Fruit fly (Drosophila melanogaster) whole organism, prepupa: ENCODE measurements around the gene CG42323.

Source experiments
- Blimp-1 ChIP-seq: fragments of 200-800 bp; sonication (Bioruptor generic); optimal IDR thresholded peaks from 3 replicates; lab custom pipeline; 2017; ENCODE audit warnings: missing biosample characterization, missing genetic modification characterization, mild to moderate bottlenecking, moderate library complexity, missing genetic modification reagents
- CG11762 ChIP-seq: fragments of 200-800 bp; sonication (Bioruptor generic); optimal IDR thresholded peaks from 3 replicates; lab custom pipeline; 2016; ENCODE audit warnings: missing biosample characterization, missing genetic modification characterization; ENCODE audit not compliant: insufficient read depth
- CG15336 ChIP-seq: fragments of 200-800 bp; sonication (Bioruptor generic); IDR thresholded peaks from 2 replicates; pipeline ENCODE4 v1.3.6; 2022; ENCODE audit warnings: missing biosample characterization, missing genetic modification characterization
- CG1621 ChIP-seq: fragments of 200-800 bp; sonication (Bioruptor generic); optimal IDR thresholded peaks from 3 replicates; lab custom pipeline; 2018; ENCODE audit warnings: missing biosample characterization, mild to moderate bottlenecking, missing genetic modification characterization
- CG16779 ChIP-seq: fragments of 200-800 bp; sonication (Bioruptor generic); optimal IDR thresholded peaks from 3 replicates; lab custom pipeline; 2017; ENCODE audit warnings: missing biosample characterization, mild to moderate bottlenecking, missing genetic modification characterization
- CG3032 ChIP-seq: fragments of 200-800 bp; optimal IDR thresholded peaks from 2 replicates; lab custom pipeline; 2019; ENCODE audit warnings: missing biosample characterization, mild to moderate bottlenecking, missing genetic modification characterization, moderate library complexity
- CG32006 ChIP-seq: fragments of 200-800 bp; sonication (Bioruptor generic); optimal IDR thresholded peaks from 3 replicates; lab custom pipeline; 2017; ENCODE audit warnings: missing biosample characterization, mild to moderate bottlenecking, missing genetic modification characterization
- CG34406 ChIP-seq: fragments of 200-800 bp; sonication (Bioruptor generic); optimal IDR thresholded peaks from 3 replicates; lab custom pipeline; 2016; ENCODE audit warnings: missing biosample characterization, missing genetic modification characterization
- CG3919 ChIP-seq: fragments of 200-800 bp; sonication (Bioruptor generic); optimal IDR thresholded peaks from 3 replicates; lab custom pipeline; 2016; ENCODE audit warnings: missing biosample characterization, missing genetic modification characterization
- CG4318 ChIP-seq: fragments of 200-800 bp; sonication (Bioruptor generic); optimal IDR thresholded peaks from 3 replicates; lab custom pipeline; 2017; ENCODE audit warnings: missing biosample characterization, mild to moderate bottlenecking, missing genetic modification characterization
- CG6163 ChIP-seq: fragments of 200-800 bp; sonication (Bioruptor generic); IDR thresholded peaks from 3 replicates; pipeline ENCODE4 v1.3.6; 2022; ENCODE audit warnings: missing biosample characterization, missing genetic modification characterization
- CG6276 ChIP-seq: fragments of 200-800 bp; sonication (Bioruptor generic); optimal IDR thresholded peaks from 2 replicates; lab custom pipeline; 2017; ENCODE audit warnings: missing biosample characterization, mild to moderate bottlenecking, missing genetic modification characterization
- CG6792 ChIP-seq: fragments of 200-800 bp; sonication (Bioruptor generic); optimal IDR thresholded peaks from 3 replicates; lab custom pipeline; 2016; ENCODE audit warnings: missing biosample characterization, missing genetic modification characterization
- CG6808 ChIP-seq: fragments of 200-800 bp; sonication (Bioruptor generic); optimal IDR thresholded peaks from 3 replicates; lab custom pipeline; 2017; ENCODE audit warnings: missing biosample characterization, missing genetic modification characterization, mild to moderate bottlenecking, moderate library complexity, missing genetic modification reagents
- CG6854 ChIP-seq: fragments of 200-800 bp; sonication (Bioruptor generic); optimal IDR thresholded peaks from 2 replicates; lab custom pipeline; 2017; ENCODE audit warnings: missing biosample characterization, mild to moderate bottlenecking, missing genetic modification characterization
- CG7368 ChIP-seq: fragments of 200-800 bp; sonication (Bioruptor generic); optimal IDR thresholded peaks from 3 replicates; lab custom pipeline; 2016; ENCODE audit warnings: missing biosample characterization, missing genetic modification characterization
- CG8119 ChIP-seq: fragments of 200-800 bp; sonication (Bioruptor generic); IDR thresholded peaks from 3 replicates; pipeline ENCODE4 v1.3.6; 2022; ENCODE audit warnings: missing biosample characterization, missing genetic modification characterization
- CG8319 ChIP-seq: fragments of 200-800 bp; sonication (Bioruptor generic); optimal IDR thresholded peaks from 3 replicates; lab custom pipeline; 2016; ENCODE audit warnings: missing biosample characterization, missing genetic modification characterization
- Ets96B ChIP-seq: fragments of 200-800 bp; optimal IDR thresholded peaks from 2 replicates; lab custom pipeline; 2019; ENCODE audit warnings: missing biosample characterization, mild to moderate bottlenecking, missing genetic modification characterization, moderate library complexity
- Gug ChIP-seq: fragments of 200-800 bp; sonication (Bioruptor generic); IDR thresholded peaks from 2 replicates; pipeline ENCODE4 v1.3.6; 2022; ENCODE audit warnings: missing biosample characterization, missing genetic modification characterization
- Lpt ChIP-seq: fragments of 200-800 bp; sonication (Bioruptor generic); optimal IDR thresholded peaks from 3 replicates; lab custom pipeline; 2016; ENCODE audit warnings: missing biosample characterization, missing genetic modification characterization
- Smox ChIP-seq: fragments of 200-800 bp; sonication (Bioruptor generic); optimal IDR thresholded peaks from 3 replicates; lab custom pipeline; 2016; ENCODE audit warnings: missing biosample characterization, missing genetic modification characterization
- Sox15 ChIP-seq: fragments of 200-800 bp; sonication (Bioruptor generic); optimal IDR thresholded peaks from 3 replicates; lab custom pipeline; 2016; ENCODE audit warnings: missing biosample characterization, missing genetic modification characterization
- acj6 ChIP-seq: fragments of 200-800 bp; sonication (Bioruptor generic); optimal IDR thresholded peaks from 3 replicates; lab custom pipeline; 2016; ENCODE audit warnings: missing biosample characterization, missing genetic modification characterization
- dac ChIP-seq: fragments of 200-800 bp; sonication (Bioruptor generic); optimal IDR thresholded peaks from 2 replicates; lab custom pipeline; 2017; ENCODE audit warnings: missing biosample characterization, mild to moderate bottlenecking, missing genetic modification characterization
- eg ChIP-seq: fragments of 200-800 bp; sonication (Bioruptor generic); IDR thresholded peaks from 3 replicates; pipeline ENCODE4 v1.3.6; 2022; ENCODE audit warnings: missing biosample characterization, missing genetic modification characterization
- esn ChIP-seq: fragments of 200-800 bp; sonication (Bioruptor generic); optimal IDR thresholded peaks from 2 replicates; lab custom pipeline; 2016; ENCODE audit warnings: missing biosample characterization, mild to moderate bottlenecking, missing genetic modification characterization, moderate library complexity
- fd59A ChIP-seq: fragments of 200-800 bp; sonication (Bioruptor generic); optimal IDR thresholded peaks from 2 replicates; lab custom pipeline; 2017; ENCODE audit warnings: missing biosample characterization, mild to moderate bottlenecking, missing genetic modification characterization, missing genetic modification reagents
- fkh ChIP-seq: fragments of 200-800 bp; sonication (Bioruptor generic); optimal IDR thresholded peaks from 3 replicates; lab custom pipeline; 2017; ENCODE audit warnings: missing biosample characterization, mild to moderate bottlenecking, missing genetic modification characterization, moderate library complexity
- net ChIP-seq: fragments of 200-800 bp; sonication (Bioruptor generic); optimal IDR thresholded peaks from 3 replicates; lab custom pipeline; 2016; ENCODE audit warnings: missing biosample characterization, missing genetic modification characterization
- pdm3 ChIP-seq: fragments of 200-800 bp; sonication (Bioruptor generic); optimal IDR thresholded peaks from 3 replicates; lab custom pipeline; 2016; ENCODE audit warnings: missing biosample characterization, missing genetic modification characterization
- salr ChIP-seq, 2 experiments: fragments of 200-800 bp; sonication (Bioruptor generic); optimal IDR thresholded peaks; 3 replicates each; lab custom pipeline; 2016 to 2018; ENCODE audit warnings: missing biosample characterization in 2 of 2, missing genetic modification characterization in 2 of 2, mild to moderate bottlenecking in 1 of 2
- svp ChIP-seq: fragments of 200-800 bp; sonication (Bioruptor generic); peaks from one replicate; lab custom pipeline; 2016; ENCODE audit warnings: missing biosample characterization, missing genetic modification characterization

CG42323 gene

DNA sequence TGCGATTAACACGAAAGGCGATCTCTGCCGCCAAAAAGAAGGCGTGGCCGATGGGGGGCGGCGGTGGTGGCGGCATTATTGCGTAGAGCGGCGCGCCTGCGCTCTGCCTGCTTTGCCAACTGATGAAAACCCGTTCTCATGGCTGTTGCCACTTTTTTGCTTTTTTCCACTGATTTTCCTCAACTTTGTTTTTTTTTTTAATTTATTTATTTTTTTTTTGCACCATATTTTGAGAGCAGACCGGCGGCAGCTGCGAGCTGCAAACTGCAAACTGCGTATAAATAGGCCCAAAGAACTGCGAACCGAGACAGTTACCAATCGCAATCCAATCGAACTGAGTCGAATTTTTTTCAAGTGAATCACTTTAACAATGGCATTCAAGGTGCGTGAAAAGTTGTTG, at the start of gene CG42323:
CG42323 (plus strand) TSS at position 302 of the 400 bp plus-strand sequence.
- TF ChIP-seq CG6163 (GFP tag; lab: Robert Waterston, UW) (0 out of 3 replicates have a peak, but pooled peaks have one; percentile 22), CG6854 (GFP tag; lab: Kevin White, UChicago) (no peak), esn (GFP tag; lab: Kevin White, UChicago) (no peak), eg (GFP tag; lab: Robert Waterston, UW) (peak; percentile 77), CG15336 (peak; percentile 62), CG6808 (no peak), acj6 (no peak), CG6276 (GFP tag; lab: Kevin White, UChicago) (peak; percentile 42), CG8119 (GFP tag; lab: Robert Waterston, UW) (0 out of 3 replicates have a peak, but pooled peaks have one; percentile 43), Gug (GFP tag; lab: Robert Waterston, UW) (no peak), CG6792 (GFP tag; lab: Kevin White, UChicago) (no peak), CG34406 (no peak), fkh (GFP tag; lab: Kevin White, UChicago) (no peak)

DNA sequence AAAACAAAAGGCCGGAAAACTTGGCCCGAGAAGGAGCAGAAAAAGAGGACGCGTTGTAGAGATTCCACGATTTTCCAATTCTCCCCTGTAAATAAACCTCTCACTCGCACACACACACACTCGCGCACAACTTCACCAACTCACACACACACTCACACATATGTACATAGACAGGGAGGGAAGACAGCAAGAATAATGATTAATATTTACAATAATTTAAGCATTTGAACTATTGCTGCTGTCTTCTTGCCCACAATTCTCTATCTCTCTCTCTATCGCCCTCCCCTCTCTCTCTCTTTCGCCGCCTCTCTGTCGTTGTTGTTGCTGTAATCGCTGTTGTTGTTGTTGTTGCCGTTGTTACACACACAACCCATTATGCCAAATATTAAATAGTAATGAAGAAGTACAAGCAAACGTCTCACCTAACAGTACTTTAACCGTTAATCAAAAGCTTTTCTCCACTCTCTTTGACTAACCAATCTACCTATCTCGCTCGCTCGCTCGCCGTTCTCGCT, 47.7 kb upstream of the CG42323 start:
- TF ChIP-seq svp (GFP tag; lab: Kevin White, UChicago): no peak
- TF ChIP-seq CG3919 (GFP tag; lab: Kevin White, UChicago): no peak
- TF ChIP-seq CG3032 (tag; lab: Kevin White, UChicago): no peak
- peak; percentile 84 for TF ChIP-seq fkh (GFP tag; lab: Kevin White, UChicago)

- TF ChIP-seq CG6276 (GFP tag; lab: Kevin White, UChicago) (no peak), CG1621 (tag; lab: Kevin White, UChicago) (peak; percentile 32), CG6808 (no peak)
Observed at dm6 chrX:18379791-18380190, 42.4 kb upstream of the CG42323 start, which contains the start of the genes por and CG6179. por (minus strand) TSS chrX:18379854. CG6179 (plus strand) TSS chrX:18380082.

DNA sequence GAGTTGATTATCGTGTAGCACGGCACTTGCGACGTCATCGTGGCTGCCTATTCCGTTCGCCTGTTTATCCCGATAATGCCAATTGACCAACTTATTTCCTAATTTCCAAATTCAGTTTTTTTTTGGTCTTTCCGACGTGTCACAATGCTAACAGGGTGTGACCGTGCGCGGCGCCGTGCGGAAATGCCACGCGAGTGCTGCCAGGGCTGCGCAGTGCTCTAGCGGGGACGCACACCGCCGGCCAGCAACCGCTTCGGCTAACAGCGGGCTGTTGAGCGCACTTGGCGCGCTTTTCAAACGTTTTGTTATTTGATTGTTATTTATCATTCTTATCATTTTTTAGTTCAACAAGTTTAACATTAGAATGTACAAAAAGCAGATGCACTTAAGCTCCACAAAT, 37.2 kb upstream of the CG42323 start, which contains the start of gene betaCOP:
betaCOP (minus strand) TSS at position 187 of the 400 bp plus-strand sequence.
- no peak for TF ChIP-seq CG6792 (GFP tag; lab: Kevin White, UChicago)
- TF ChIP-seq Sox15 (GFP tag; lab: Kevin White, UChicago): no peak
- TF ChIP-seq Lpt (GFP tag; lab: Kevin White, UChicago): no peak
- TF ChIP-seq net (GFP tag; lab: Kevin White, UChicago): no peak
- TF ChIP-seq CG6854 (GFP tag; lab: Kevin White, UChicago): no peak
- TF ChIP-seq CG32006: no peak
- no peak for TF ChIP-seq fkh (GFP tag; lab: Kevin White, UChicago)
- TF ChIP-seq CG16779 (tag; lab: Kevin White, UChicago): no peak
- no peak for TF ChIP-seq CG6276 (GFP tag; lab: Kevin White, UChicago)
- no peak for TF ChIP-seq Ets96B (tag; lab: Kevin White, UChicago)
- TF ChIP-seq salr (GFP tag; optimal IDR thresholded peaks at IDR 0.05; lab: Kevin White, UChicago): no peak
- no peak for TF ChIP-seq Blimp-1
- no peak for TF ChIP-seq Gug (GFP tag; lab: Robert Waterston, UW)
- no peak for TF ChIP-seq CG11762 (GFP tag; lab: Kevin White, UChicago)
- TF ChIP-seq Smox: no peak
- TF ChIP-seq CG8319 (GFP tag; lab: Kevin White, UChicago): no peak
- TF ChIP-seq pdm3 (GFP tag; lab: Kevin White, UChicago): no peak
- no peak for TF ChIP-seq CG6808
- TF ChIP-seq acj6: no peak
- no peak for TF ChIP-seq fd59A (GFP tag; lab: Kevin White, UChicago)

- TF ChIP-seq CG7368 (GFP tag; lab: Kevin White, UChicago): no peak
- no peak for TF ChIP-seq pdm3 (GFP tag; lab: Kevin White, UChicago)
- peak; percentile 73 for TF ChIP-seq svp (GFP tag; lab: Kevin White, UChicago)
- no peak for TF ChIP-seq dac (GFP tag; lab: Kevin White, UChicago)
- TF ChIP-seq CG4318: no peak
Observed at dm6 chrX:18385801-18386200, 36.4 kb upstream of the CG42323 start.
